Worm (Caenorhabditis elegans) whole organism, early embryonic: ENCODE data around the gene mai-2.
"Not testable (repeated sequence)": the region's sequence is repeated elsewhere in the genome, so short reads cannot be mapped to it uniquely, and the experiment has no call there.

Experiments
- B0310.2 ChIP-seq: sonication (generic microtip); optimal IDR thresholded peaks from 2 replicates; lab custom pipeline; 2016; ENCODE audit warnings: mild to moderate bottlenecking, missing genetic modification characterization, missing compliant biosample characterization
- F13C5.2 ChIP-seq: sonication (generic microtip); optimal IDR thresholded peaks from 2 replicates; lab custom pipeline; 2017; ENCODE audit warnings: mild to moderate bottlenecking, missing genetic modification characterization, inconsistent platforms, missing compliant biosample characterization
- aly-1 ChIP-seq: sonication (generic microtip); optimal IDR thresholded peaks from 2 replicates; lab custom pipeline; 2016; ENCODE audit warnings: missing genetic modification characterization, missing compliant biosample characterization
- ama-1 ChIP-seq: fragments of 150-350 bp; optimal IDR thresholded peaks from 2 replicates; lab custom pipeline; 2014
- ceh-13 ChIP-seq: fragments of 200-800 bp; sonication (Bioruptor generic); optimal IDR thresholded peaks from 2 replicates; lab custom pipeline; 2018; ENCODE audit warnings: mild to moderate bottlenecking, missing genetic modification characterization, missing compliant biosample characterization
- ceh-36 ChIP-seq: sonication (generic microtip); optimal IDR thresholded peaks from 2 replicates; lab custom pipeline; 2016; ENCODE audit warnings: missing genetic modification characterization, inconsistent platforms, missing compliant biosample characterization
- ets-7 ChIP-seq: sonication (generic microtip); optimal IDR thresholded peaks from 2 replicates; lab custom pipeline; 2016; ENCODE audit warnings: missing genotype, missing genetic modification characterization, missing compliant biosample characterization
- flt-1 ChIP-seq: fragments of 200-800 bp; sonication (Bioruptor generic); IDR thresholded peaks from 2 replicates; pipeline ENCODE4 v1.3.6; 2022; ENCODE audit warnings: missing genetic modification characterization, missing compliant biosample characterization
- hmbx-1 ChIP-seq: sonication (generic microtip); optimal IDR thresholded peaks from 2 replicates; lab custom pipeline; 2016; ENCODE audit warnings: mild to moderate bottlenecking, missing genetic modification characterization, missing compliant biosample characterization
- hmg-4 ChIP-seq: fragments of 200-800 bp; sonication (Bioruptor generic); optimal IDR thresholded peaks from 2 replicates; lab custom pipeline; 2018; ENCODE audit warnings: mild to moderate bottlenecking, missing genetic modification characterization, missing compliant biosample characterization
- hnd-1 ChIP-seq: sonication (generic microtip); optimal IDR thresholded peaks from 2 replicates; lab custom pipeline; 2016; ENCODE audit warnings: missing genetic modification characterization, missing compliant biosample characterization
- pes-1 ChIP-seq: fragments of 200-800 bp; sonication (Bioruptor generic); IDR thresholded peaks from 2 replicates; pipeline ENCODE4 v1.3.6; 2022; ENCODE audit warnings: missing genetic modification reagents, missing genetic modification characterization, missing compliant biosample characterization
- scrt-1 ChIP-seq: fragments of 200-800 bp; sonication (Bioruptor generic); IDR thresholded peaks from 2 replicates; pipeline ENCODE4 v1.3.6; 2022; ENCODE audit warnings: missing genetic modification characterization, missing compliant biosample characterization
- sea-1 ChIP-seq: fragments of 200-800 bp; sonication (Bioruptor generic); conservative IDR thresholded peaks from 2 replicates; pipeline ENCODE4 v1.3.6; 2022; ENCODE audit warnings: missing genetic modification characterization, missing compliant biosample characterization
- tbx-11 ChIP-seq: fragments of 200-800 bp; sonication (Bioruptor generic); IDR thresholded peaks from 2 replicates; pipeline ENCODE4 v1.3.6; 2022; ENCODE audit warnings: missing genetic modification characterization, missing compliant biosample characterization
- tbx-37 ChIP-seq: fragments of 200-800 bp; sonication (Bioruptor generic); conservative IDR thresholded peaks from 2 replicates; pipeline ENCODE4 v1.3.6; 2022; ENCODE audit warnings: missing genetic modification reagents, missing genetic modification characterization, missing compliant biosample characterization
- tra-4 ChIP-seq: sonication (generic microtip); optimal IDR thresholded peaks from 2 replicates; lab custom pipeline; 2017; ENCODE audit warnings: missing genetic modification characterization, missing compliant biosample characterization

The mai-2 gene

ce11 chrIV:3378080-3378804 lies 7.5 kb upstream of the mai-2 start, which contains the start of gene otub-4:
Gene otub-4, minus strand, starts transcription at chrIV:3378130.
- TF ChIP-seq scrt-1 (GFP tag; lab: Robert Waterston, UW) (no peak), tbx-37 (no peak), ceh-13 (GFP tag; lab: Kevin White, UChicago) (no peak), B0310.2 (no peak), F13C5.2 (tag; lab: Kevin White, UChicago) (no peak), aly-1 (tag; lab: Kevin White, UChicago) (no peak), tbx-11 (no peak), flt-1 (no peak), ets-7 (tag; lab: Kevin White, UChicago) (no peak), hmg-4 (GFP tag; lab: Kevin White, UChicago) (no peak), tra-4 (no peak)

ce11 chrIV:3382338-3382907 lies 3.3 kb upstream of the mai-2 start, which contains the start of gene B0546.3:
Gene B0546.3, minus strand, starts transcription at chrIV:3382841.
- TF ChIP-seq B0310.2 (no peak), aly-1 (tag; lab: Kevin White, UChicago) (no peak), tbx-11 (no peak), pes-1 (no peak), hnd-1 (tag; lab: Kevin White, UChicago) (no peak), ceh-13 (GFP tag; lab: Kevin White, UChicago) (no peak), scrt-1 (GFP tag; lab: Robert Waterston, UW) (no peak), F13C5.2 (tag; lab: Kevin White, UChicago) (no peak), ets-7 (tag; lab: Kevin White, UChicago) (no peak), hmbx-1 (tag; lab: Kevin White, UChicago) (no peak), flt-1 (no peak), sea-1 (GFP tag; lab: Robert Waterston, UW) (no peak), tra-4 (no peak), ceh-36 (no peak), hmg-4 (GFP tag; lab: Kevin White, UChicago) (no peak), tbx-37 (no peak), ama-1 (lab: Kevin White, UChicago) (no peak)

- TF ChIP-seq pes-1 (no peak), ceh-36 (no peak), ets-7 (tag; lab: Kevin White, UChicago) (no peak), ceh-13 (GFP tag; lab: Kevin White, UChicago) (no peak), tbx-37 (no peak), hnd-1 (tag; lab: Kevin White, UChicago) (no peak), F13C5.2 (tag; lab: Kevin White, UChicago) (no peak), flt-1 (no peak), B0310.2 (no peak)
Measured at ce11 chrIV:3383203-3383602, 2.5 kb upstream of the mai-2 start.

ce11 chrIV:3384047-3384446 lies 1.7 kb upstream of the mai-2 start, which contains the start of gene B0546.4:
Gene B0546.4, minus strand, starts transcription at chrIV:3384147.
- TF ChIP-seq tra-4, result no peak
- no peak for TF ChIP-seq F13C5.2 (tag; lab: Kevin White, UChicago)
- TF ChIP-seq hmg-4 (GFP tag; lab: Kevin White, UChicago), result no peak
- no peak for TF ChIP-seq ama-1 (lab: Kevin White, UChicago)
- TF ChIP-seq hmbx-1 (tag; lab: Kevin White, UChicago), result no peak
- TF ChIP-seq hnd-1 (tag; lab: Kevin White, UChicago), result no peak
- no peak for TF ChIP-seq scrt-1 (GFP tag; lab: Robert Waterston, UW)
- no peak for TF ChIP-seq tbx-37
- no peak for TF ChIP-seq ceh-36
- TF ChIP-seq ets-7 (tag; lab: Kevin White, UChicago), result no peak
- TF ChIP-seq aly-1 (tag; lab: Kevin White, UChicago), result no peak
- no peak for TF ChIP-seq sea-1 (GFP tag; lab: Robert Waterston, UW)
- no peak for TF ChIP-seq pes-1
- no peak for TF ChIP-seq tbx-11

- TF ChIP-seq hmg-4 (GFP tag; lab: Kevin White, UChicago) (peak; percentile 19), ceh-13 (GFP tag; lab: Kevin White, UChicago) (no peak), aly-1 (tag; lab: Kevin White, UChicago) (no peak), tbx-11 (no peak), F13C5.2 (tag; lab: Kevin White, UChicago) (no peak), hnd-1 (tag; lab: Kevin White, UChicago) (no peak)
Measured at ce11 chrIV:3384593-3384992, 1.1 kb upstream of the mai-2 start.

ce11 chrIV:3386504-3387290 lies 987 bp downstream of the mai-2 start:
- TF ChIP-seq tbx-11 (no peak), ama-1 (lab: Kevin White, UChicago) (no peak), B0310.2 (no peak), hmbx-1 (tag; lab: Kevin White, UChicago) (no peak), tbx-37 (no peak), ceh-13 (GFP tag; lab: Kevin White, UChicago) (no peak), sea-1 (GFP tag; lab: Robert Waterston, UW) (no peak), aly-1 (tag; lab: Kevin White, UChicago) (no peak), scrt-1 (GFP tag; lab: Robert Waterston, UW) (no peak)

ce11 chrIV:3389999-3390398 lies 4.3 kb downstream of the mai-2 start, which contains the start of gene B0546.5:
Gene B0546.5, minus strand, starts transcription at chrIV:3390099.
- TF ChIP-seq hmg-4 (GFP tag; lab: Kevin White, UChicago); hmbx-1 (tag; lab: Kevin White, UChicago); hnd-1 (tag; lab: Kevin White, UChicago): not testable (repeated sequence)
